Worm (Caenorhabditis elegans) whole organism, early embryonic: ENCODE results near the gene R11D1.4.

Experiments used
- hnd-1 ChIP-seq: sonication (generic microtip); optimal IDR thresholded peaks from 2 replicates; lab custom pipeline; 2016; ENCODE audit warnings: missing genetic modification characterization, missing compliant biosample characterization
- pes-1 ChIP-seq: fragments of 200-800 bp; sonication (Bioruptor generic); IDR thresholded peaks from 2 replicates; pipeline ENCODE4 v1.3.6; 2022; ENCODE audit warnings: missing genetic modification reagents, missing genetic modification characterization, missing compliant biosample characterization

- TF ChIP-seq pes-1 (GFP tag; lab: Robert Waterston, UW) (no peak), hnd-1 (tag; lab: Kevin White, UChicago) (no peak)
Observed at ce11 chrV:12679807-12680206, 34.2 kb downstream of the R11D1.4 start, which contains the start of gene frpr-15.
